Worm (Caenorhabditis elegans) whole organism, L4 larva: ENCODE data around the gene cyp-29A3.
A peak's percentile ranks its signal among the peaks of the same experiment; 100 is the strongest.

Experiments
- R02D3.7 ChIP-seq: fragments of 150-350 bp; sonication (generic microtip); optimal IDR thresholded peaks from 3 replicates; lab custom pipeline; 2014; ENCODE audit warnings: missing biosample characterization, missing genetic modification characterization
- ceh-62 ChIP-seq: sonication (generic microtip); optimal IDR thresholded peaks from 2 replicates; lab custom pipeline; 2017; ENCODE audit warnings: missing biosample characterization, missing genetic modification characterization
- fkh-10 ChIP-seq: fragments of 150-350 bp; optimal IDR thresholded peaks from 2 replicates; lab custom pipeline; 2014; ENCODE audit warnings: missing biosample characterization, missing genetic modification reagents, missing genetic modification characterization
- lin-13 ChIP-seq: fragments of 150-350 bp; optimal IDR thresholded peaks from 2 replicates; lab custom pipeline; 2014; ENCODE audit warnings: missing biosample characterization, missing genetic modification reagents, missing genetic modification characterization
- nhr-11 ChIP-seq: fragments of 150-350 bp; optimal IDR thresholded peaks from 2 replicates; lab custom pipeline; 2014; ENCODE audit warnings: missing biosample characterization, missing genetic modification characterization
- skn-1 ChIP-seq: fragments of 150-350 bp; optimal IDR thresholded peaks from 2 replicates; lab custom pipeline; 2014; ENCODE audit warnings: missing biosample characterization, missing genetic modification characterization
- unc-62 ChIP-seq, 3 experiments: fragments of 150-350 bp in 1 of 3; sonication (generic microtip); optimal IDR thresholded peaks in 2 of 3; peaks in 1 of 3; 1 replicate in 1 of 3; 2 replicates in 2 of 3; lab custom pipeline; 2014 to 2017; ENCODE audit warnings: missing biosample characterization in 3 of 3, missing genetic modification characterization in 3 of 3, missing genetic modification reagents in 3 of 3, missing genotype in 1 of 3
- zip-2 ChIP-seq: fragments of 150-350 bp; optimal IDR thresholded peaks from 2 replicates; lab custom pipeline; 2014; ENCODE audit warnings: missing biosample characterization, missing genetic modification characterization
- ztf-11 ChIP-seq: fragments of 150-350 bp; optimal IDR thresholded peaks from 2 replicates; lab custom pipeline; 2014; ENCODE audit warnings: missing biosample characterization, missing genetic modification characterization

DNA sequence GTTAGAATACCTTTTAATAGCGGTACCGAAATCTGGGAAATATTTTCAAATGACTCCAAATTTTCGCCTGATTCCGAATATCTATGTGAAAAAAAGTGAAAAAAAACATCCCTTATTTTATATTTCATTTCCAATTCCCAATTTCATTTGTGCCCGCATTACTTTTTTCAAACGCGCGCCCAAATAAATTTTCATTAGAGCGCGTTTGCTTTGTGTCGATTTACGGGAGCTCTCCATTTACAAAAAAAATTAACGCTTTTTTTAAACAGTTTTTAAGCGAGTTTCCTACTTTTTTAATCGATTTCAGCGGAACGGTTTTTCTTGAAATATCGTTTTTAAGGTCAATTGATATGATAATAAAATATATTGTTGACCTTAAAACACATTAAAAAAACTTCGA is 34.9 kb upstream of the cyp-29A3 start:
- no peak for TF ChIP-seq nhr-11
- no peak for TF ChIP-seq skn-1 (tag; lab: Kevin White, UChicago)
- no peak for TF ChIP-seq fkh-10 (GFP tag; lab: Kevin White, UChicago)
- TF ChIP-seq zip-2 (tag; lab: Kevin White, UChicago), result no peak
- no peak for TF ChIP-seq ceh-62 (tag; lab: Kevin White, UChicago)
- no peak for TF ChIP-seq ztf-11 (tag; lab: Kevin White, UChicago)
- TF ChIP-seq R02D3.7 (tag; lab: Kevin White, UChicago), result peak; percentile 8
- no peak for TF ChIP-seq unc-62 (GFP tag; optimal IDR thresholded peaks at IDR 0.05 in 1 of 2; lab: Kevin White, UChicago)
- no peak for TF ChIP-seq unc-62 (tag; optimal IDR thresholded peaks at IDR 0.05; lab: Kevin White, UChicago)
- no peak for TF ChIP-seq lin-13 (GFP tag; lab: Kevin White, UChicago)
